Worm (Caenorhabditis elegans): Measurements from ENCODE around the gene oac-50.

DNA sequence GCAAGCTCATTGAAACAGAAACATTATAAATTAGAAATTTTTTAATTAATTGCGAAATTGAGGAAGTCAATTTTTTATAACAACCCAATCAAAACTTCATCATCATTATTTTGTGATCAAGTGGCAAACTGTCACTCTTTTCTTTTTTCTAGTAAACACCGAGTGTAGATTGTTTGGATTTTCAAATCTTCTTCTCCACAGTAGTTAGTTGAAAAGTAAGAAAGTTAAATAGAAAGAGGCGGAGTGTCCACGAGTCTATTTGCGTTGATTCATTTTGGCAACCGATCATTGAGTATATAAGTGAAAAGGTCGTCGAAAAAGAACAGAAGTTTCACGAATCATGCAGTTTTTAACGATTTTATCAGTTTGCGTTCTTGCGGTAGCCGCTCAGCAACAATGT, 35.9 kb upstream of the oac-50 start, which contains the start of gene pqn-31:
- no peak for TF ChIP-seq aly-2 (tag; optimal IDR thresholded peaks at IDR 0.05)
- TF ChIP-seq cey-2 (tag; optimal IDR thresholded peaks at IDR 0.05; ENCODE audit: borderline replicate concordance, insufficient read depth), result no peak
- no peak for TF ChIP-seq ctbp-1 (GFP tag; IDR thresholded peaks at IDR 0.05)
- no peak for TF ChIP-seq ZK546.5 (tag; optimal IDR thresholded peaks at IDR 0.05)
- no peak for TF ChIP-seq unc-39 (tag; optimal IDR thresholded peaks at IDR 0.05)
- no peak for TF ChIP-seq ztf-11 (tag; optimal IDR thresholded peaks at IDR 0.05)
- TF ChIP-seq nhr-25 (tag; optimal IDR thresholded peaks at IDR 0.05; ENCODE audit: borderline replicate concordance, insufficient read depth), result no peak
- TF ChIP-seq lsy-2 (tag; optimal IDR thresholded peaks at IDR 0.05), result no peak
- no peak for TF ChIP-seq nhr-28 (tag; optimal IDR thresholded peaks at IDR 0.05)
- TF ChIP-seq unc-62 (GFP tag; optimal IDR thresholded peaks at IDR 0.05 in 1 of 2), result no peak
- no peak for TF ChIP-seq unc-62 (tag; optimal IDR thresholded peaks at IDR 0.05)
